Fruit fly (Drosophila melanogaster) whole organism, embryonic: Measurements from ENCODE around the gene CG31468.

Source experiments
- B-H1 ChIP-seq: fragments of 200-800 bp; sonication (Bioruptor generic); IDR thresholded peaks from 3 replicates; pipeline ENCODE4 v1.3.6; 2022; ENCODE audit warnings: missing biosample characterization, missing genetic modification characterization
- B-H2 ChIP-seq: fragments of 200-800 bp; sonication (Bioruptor generic); optimal IDR thresholded peaks from 2 replicates; lab custom pipeline; 2018; ENCODE audit warnings: missing biosample characterization, mild to moderate bottlenecking, missing genetic modification characterization
- Bdp1 ChIP-seq: fragments of 200-800 bp; sonication (Bioruptor generic); optimal IDR thresholded peaks from 3 replicates; lab custom pipeline; 2016; ENCODE audit warnings: missing biosample characterization, missing genetic modification characterization
- Bgb ChIP-seq: fragments of 200-800 bp; sonication (Bioruptor generic); IDR thresholded peaks from 2 replicates; pipeline ENCODE4 v1.3.6; 2022; ENCODE audit warnings: missing biosample characterization, missing genetic modification characterization; ENCODE audit not compliant: partially characterized antibody
- CG10267 ChIP-seq: fragments of 200-800 bp; sonication (Bioruptor generic); optimal IDR thresholded peaks from 2 replicates; lab custom pipeline; 2018; ENCODE audit warnings: missing biosample characterization, mild to moderate bottlenecking, missing genetic modification characterization, moderate library complexity
- CG10565 ChIP-seq: fragments of 200-800 bp; sonication (Bioruptor generic); optimal IDR thresholded peaks from 3 replicates; lab custom pipeline; 2016; ENCODE audit warnings: missing biosample characterization, mild to moderate bottlenecking, missing genetic modification characterization
- CG1233 ChIP-seq: fragments of 200-800 bp; sonication (Bioruptor generic); optimal IDR thresholded peaks from 4 replicates; lab custom pipeline; 2018; ENCODE audit warnings: missing biosample characterization, mild to moderate bottlenecking, missing genetic modification characterization
- CG14965 ChIP-seq: fragments of 200-800 bp; sonication (Bioruptor generic); optimal IDR thresholded peaks from 2 replicates; lab custom pipeline; 2016; ENCODE audit warnings: missing biosample characterization, missing genetic modification characterization, borderline replicate concordance
- CG15011 ChIP-seq: fragments of 200-800 bp; sonication (Bioruptor generic); optimal IDR thresholded peaks from 3 replicates; lab custom pipeline; 2018; ENCODE audit warnings: missing biosample characterization, mild to moderate bottlenecking, missing genetic modification characterization
- CG15514 ChIP-seq: fragments of 200-800 bp; sonication (Bioruptor generic); optimal IDR thresholded peaks from 3 replicates; lab custom pipeline; 2017; ENCODE audit warnings: missing biosample characterization, missing genetic modification characterization, mild to moderate bottlenecking, moderate library complexity, missing genetic modification reagents
- CG17328 ChIP-seq: fragments of 200-800 bp; sonication (Bioruptor generic); IDR thresholded peaks from 2 replicates; pipeline ENCODE4 v1.3.6; 2022; ENCODE audit warnings: missing biosample characterization, missing genetic modification characterization
- CG17802 ChIP-seq: fragments of 200-800 bp; sonication (Bioruptor generic); optimal IDR thresholded peaks from 2 replicates; lab custom pipeline; 2018; ENCODE audit warnings: missing biosample characterization, mild to moderate bottlenecking, missing genetic modification characterization, moderate library complexity
- CG1792 ChIP-seq: fragments of 200-800 bp; sonication (Bioruptor generic); optimal IDR thresholded peaks from 2 replicates; lab custom pipeline; 2016; ENCODE audit warnings: missing biosample characterization, missing genetic modification characterization
- CG30403 ChIP-seq: fragments of 200-800 bp; sonication (Bioruptor generic); optimal IDR thresholded peaks from 3 replicates; lab custom pipeline; 2016; ENCODE audit warnings: missing biosample characterization, missing genetic modification characterization
- CG3407 ChIP-seq: fragments of 200-800 bp; sonication (Bioruptor generic); optimal IDR thresholded peaks from 2 replicates; lab custom pipeline; 2018; ENCODE audit warnings: missing biosample characterization, mild to moderate bottlenecking, missing genetic modification characterization
- CG34422 ChIP-seq: fragments of 200-800 bp; sonication (Bioruptor generic); IDR thresholded peaks from 3 replicates; pipeline ENCODE4 v1.3.6; 2022; ENCODE audit warnings: missing biosample characterization, missing genetic modification characterization
- CG3726 ChIP-seq: fragments of 200-800 bp; sonication (Bioruptor generic); IDR thresholded peaks from 3 replicates; pipeline ENCODE4, ENCODE4 v1.3.6; 2022; ENCODE audit warnings: missing biosample characterization, missing genetic modification characterization
- CG4730 ChIP-seq: fragments of 200-800 bp; sonication (Bioruptor generic); IDR thresholded peaks from 2 replicates; pipeline ENCODE4 v1.3.6; 2022; ENCODE audit warnings: missing biosample characterization, missing genetic modification characterization
- CG7556 ChIP-seq: fragments of 200-800 bp; sonication (Bioruptor generic); optimal IDR thresholded peaks from 2 replicates; lab custom pipeline; 2017; ENCODE audit warnings: missing biosample characterization, mild to moderate bottlenecking, missing genetic modification characterization
- CG7963 ChIP-seq: fragments of 200-800 bp; sonication (Bioruptor generic); IDR thresholded peaks from 3 replicates; pipeline ENCODE4 v1.3.6; 2022; ENCODE audit warnings: missing biosample characterization, missing genetic modification characterization; ENCODE audit not compliant: partially characterized antibody
- CG9817 ChIP-seq: fragments of 200-800 bp; sonication (Bioruptor generic); optimal IDR thresholded peaks from 2 replicates; lab custom pipeline; 2018; ENCODE audit warnings: missing biosample characterization, mild to moderate bottlenecking, missing genetic modification characterization, moderate library complexity
- Dll ChIP-seq: fragments of 200-800 bp; sonication (Bioruptor generic); IDR thresholded peaks from 4 replicates; pipeline ENCODE4 v1.3.6; 2022; ENCODE audit warnings: missing biosample characterization, missing genetic modification characterization; ENCODE audit not compliant: partially characterized antibody
- Doc2 ChIP-seq: fragments of 200-800 bp; sonication (Bioruptor generic); IDR thresholded peaks from 2 replicates; pipeline ENCODE4 v1.3.6; 2022; ENCODE audit warnings: missing biosample characterization, missing genetic modification characterization
- H2.0 ChIP-seq: fragments of 200-800 bp; sonication (Bioruptor generic); IDR thresholded peaks from 2 replicates; pipeline ENCODE4 v1.3.6; 2022; ENCODE audit warnings: missing biosample characterization, missing genetic modification characterization
- Myb ChIP-seq: fragments of 200-800 bp; sonication (Bioruptor generic); optimal IDR thresholded peaks from 2 replicates; lab custom pipeline; 2016; ENCODE audit warnings: missing biosample characterization, missing genetic modification characterization
- Nf-YA ChIP-seq: fragments of 200-800 bp; sonication (Bioruptor generic); IDR thresholded peaks from 2 replicates; pipeline ENCODE4 v1.3.6; 2022; ENCODE audit warnings: missing biosample characterization, missing genetic modification characterization
- Oli ChIP-seq: fragments of 200-800 bp; sonication (Bioruptor generic); optimal IDR thresholded peaks from 2 replicates; lab custom pipeline; 2018; ENCODE audit warnings: missing biosample characterization, mild to moderate bottlenecking, missing genetic modification characterization, moderate library complexity
- Ptx1 ChIP-seq: fragments of 200-800 bp; sonication (Bioruptor generic); IDR thresholded peaks from 2 replicates; pipeline ENCODE4 v1.3.6; 2022; ENCODE audit warnings: missing biosample characterization, missing genetic modification characterization
- Rfx ChIP-seq: fragments of 200-800 bp; sonication (Bioruptor generic); IDR thresholded peaks from 2 replicates; pipeline ENCODE4 v1.3.6; 2022; ENCODE audit warnings: missing biosample characterization, missing genetic modification characterization
- Rx ChIP-seq: fragments of 200-800 bp; sonication (Bioruptor generic); IDR thresholded peaks from 2 replicates; pipeline ENCODE4 v1.3.6; 2022; ENCODE audit warnings: missing biosample characterization, missing genetic modification characterization
- Scr ChIP-seq: fragments of 200-800 bp; sonication (Bioruptor generic); IDR thresholded peaks from 2 replicates; pipeline ENCODE4 v1.3.6; 2022; ENCODE audit warnings: missing biosample characterization, missing genetic modification characterization; ENCODE audit not compliant: partially characterized antibody
- Xbp1 ChIP-seq: fragments of 200-800 bp; sonication (Bioruptor generic); optimal IDR thresholded peaks from 3 replicates; lab custom pipeline; 2016; ENCODE audit warnings: missing biosample characterization, mild to moderate bottlenecking, missing genetic modification characterization
- YL-1 ChIP-seq: fragments of 200-800 bp; sonication (Bioruptor generic); optimal IDR thresholded peaks from 3 replicates; lab custom pipeline; 2017; ENCODE audit warnings: missing biosample characterization, mild to moderate bottlenecking, missing genetic modification characterization
- bsh ChIP-seq, 2 experiments: fragments of 200-800 bp; sonication (Bioruptor generic); optimal IDR thresholded peaks; 2 replicates each; lab custom pipeline; 2017 to 2018; ENCODE audit warnings: mild to moderate bottlenecking in 2 of 2, missing biosample characterization in 2 of 2, missing genetic modification characterization in 2 of 2, moderate library complexity in 1 of 2
- chif ChIP-seq, 2 experiments: fragments of 200-800 bp; sonication (Bioruptor generic); optimal IDR thresholded peaks; 3 replicates each; lab custom pipeline; 2016; ENCODE audit warnings: missing biosample characterization in 2 of 2, missing genetic modification characterization in 2 of 2
- croc ChIP-seq: fragments of 200-800 bp; sonication (Bioruptor generic); conservative IDR thresholded peaks from 3 replicates; pipeline ENCODE4 v1.3.6; 2022; ENCODE audit warnings: missing biosample characterization, missing genetic modification characterization
- cwo ChIP-seq: fragments of 200-800 bp; sonication (Bioruptor generic); optimal IDR thresholded peaks from 3 replicates; lab custom pipeline; 2017; ENCODE audit warnings: missing biosample characterization, missing genetic modification characterization, mild to moderate bottlenecking, moderate library complexity, missing genetic modification reagents
- en ChIP-seq: fragments of 200-800 bp; sonication (Bioruptor generic); optimal IDR thresholded peaks from 2 replicates; lab custom pipeline; 2016; ENCODE audit warnings: missing biosample characterization, missing genetic modification characterization
- gsb-n ChIP-seq: fragments of 200-800 bp; sonication (Bioruptor generic); optimal IDR thresholded peaks from 3 replicates; lab custom pipeline; 2018; ENCODE audit warnings: missing biosample characterization, mild to moderate bottlenecking, missing genetic modification characterization
- nerfin-1 ChIP-seq: fragments of 200-800 bp; sonication (Bioruptor generic); optimal IDR thresholded peaks from 3 replicates; lab custom pipeline; 2019; ENCODE audit warnings: missing biosample characterization, mild to moderate bottlenecking, missing genetic modification characterization, moderate library complexity
- p53 ChIP-seq: fragments of 200-800 bp; sonication (Bioruptor generic); optimal IDR thresholded peaks from 2 replicates; lab custom pipeline; 2016; ENCODE audit warnings: missing biosample characterization, missing genetic modification characterization
- psq ChIP-seq: fragments of 200-800 bp; sonication (Bioruptor generic); optimal IDR thresholded peaks from 2 replicates; lab custom pipeline; 2017; ENCODE audit warnings: missing biosample characterization, missing genetic modification characterization
- scrt ChIP-seq: fragments of 200-800 bp; sonication (Bioruptor generic); optimal IDR thresholded peaks from 2 replicates; lab custom pipeline; 2018; ENCODE audit warnings: missing biosample characterization, mild to moderate bottlenecking, missing genetic modification characterization, moderate library complexity
- sim ChIP-seq: fragments of 200-800 bp; sonication (Bioruptor generic); IDR thresholded peaks from 2 replicates; pipeline ENCODE4 v1.3.6; 2022; ENCODE audit warnings: missing biosample characterization, missing genetic modification characterization
- sqz ChIP-seq: fragments of 200-800 bp; sonication (Bioruptor generic); optimal IDR thresholded peaks from 3 replicates; lab custom pipeline; 2018; ENCODE audit warnings: missing biosample characterization, mild to moderate bottlenecking, missing genetic modification characterization
- tap ChIP-seq: fragments of 200-800 bp; optimal IDR thresholded peaks from 3 replicates; lab custom pipeline; 2019; ENCODE audit warnings: missing biosample characterization, mild to moderate bottlenecking, missing genetic modification characterization, moderate library complexity
- usp ChIP-seq: fragments of >200 bp; optimal IDR thresholded peaks from 2 replicates; lab custom pipeline; 2017; ENCODE audit warnings: missing biosample characterization, missing genetic modification characterization
- wdn ChIP-seq: fragments of 200-800 bp; sonication (Bioruptor generic); IDR thresholded peaks from 2 replicates; pipeline ENCODE4 v1.3.6; 2022; ENCODE audit warnings: missing biosample characterization, missing genetic modification characterization
- wek ChIP-seq: fragments of 200-800 bp; sonication (Bioruptor generic); optimal IDR thresholded peaks from 3 replicates; lab custom pipeline; 2018; ENCODE audit warnings: missing biosample characterization, mild to moderate bottlenecking, missing genetic modification characterization, moderate library complexity
- zen2 ChIP-seq: fragments of 200-800 bp; sonication (Bioruptor generic); IDR thresholded peaks from 3 replicates; pipeline ENCODE4 v1.3.6; 2022; ENCODE audit warnings: missing biosample characterization, missing genetic modification characterization; ENCODE audit not compliant: partially characterized antibody
- zfh1 ChIP-seq: fragments of 200-800 bp; sonication (Bioruptor generic); IDR thresholded peaks from 3 replicates; pipeline ENCODE4 v1.3.6; 2022; ENCODE audit warnings: missing biosample characterization, missing genetic modification characterization

The CG31468 gene

DNA sequence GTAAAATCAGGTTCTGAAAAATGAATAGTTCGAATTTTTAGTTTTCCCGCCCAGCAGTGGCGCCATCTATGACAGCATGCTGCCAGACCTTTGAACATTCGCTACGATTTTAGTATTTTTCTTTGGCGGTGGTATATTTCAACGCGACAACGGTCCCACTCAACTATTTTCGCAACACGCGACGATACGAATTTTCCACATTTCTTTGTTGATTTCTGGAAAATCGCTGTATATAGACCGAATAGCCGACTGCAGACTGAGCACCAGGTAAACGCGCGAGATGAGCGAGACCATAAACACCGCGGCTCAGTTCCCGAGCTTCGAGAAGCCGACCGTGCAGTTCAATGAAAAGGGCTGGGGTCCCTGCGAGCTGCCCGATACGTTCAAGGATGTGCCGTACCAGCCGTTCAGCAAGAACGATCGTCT, 20.2 kb downstream of the CG31468 start, which contains the start of gene eIF3d1 (continued):
- peak; percentile 21; the same call in 1 of the 2 replicates for TF ChIP-seq Bgb (GFP tag; lab: Robert Waterston, UW)
- no peak for TF ChIP-seq en
- peak; percentile 50 for TF ChIP-seq Myb (GFP tag; lab: Kevin White, UChicago)
- TF ChIP-seq scrt (GFP tag; lab: Kevin White, UChicago) = no peak
- no peak for TF ChIP-seq wek (GFP tag; lab: Kevin White, UChicago)
- no peak for TF ChIP-seq Rx (GFP tag; lab: Robert Waterston, UW)
- no peak for TF ChIP-seq CG17328 (GFP tag; lab: Robert Waterston, UW)
- TF ChIP-seq Xbp1 (GFP tag; lab: Kevin White, UChicago) = peak; percentile 55
- TF ChIP-seq B-H2 (GFP tag; lab: Kevin White, UChicago) = no peak
- TF ChIP-seq H2.0 (GFP tag; lab: Robert Waterston, UW) = no peak
- no peak for TF ChIP-seq CG1233
- peak; percentile 25 for TF ChIP-seq Scr (GFP tag; lab: Robert Waterston, UW)
- peak; percentile 74; the same call in 2 of the 3 replicates for TF ChIP-seq CG34422
- TF ChIP-seq nerfin-1 (tag; lab: Kevin White, UChicago) = no peak
- peak; percentile 29; the same call in 1 of the 4 replicates for TF ChIP-seq Dll (GFP tag; lab: Robert Waterston, UW)
- no peak for TF ChIP-seq wdn (GFP tag; lab: Robert Waterston, UW)
- TF ChIP-seq CG15011 = no peak
- TF ChIP-seq Ptx1 = 0 out of 2 replicates have a peak, but pooled peaks have one; percentile 17
- TF ChIP-seq psq = no peak
- TF ChIP-seq Rfx (GFP tag; lab: Robert Waterston, UW) = peak; percentile 50; the same call in 1 of the 2 replicates
- TF ChIP-seq CG7963 (GFP tag; lab: Robert Waterston, UW) = no peak
- no peak for TF ChIP-seq zen2
- peak; percentile 90 for TF ChIP-seq YL-1 (GFP tag; lab: Kevin White, UChicago)
- peak; percentile 88 for TF ChIP-seq CG15514 (GFP tag; lab: Kevin White, UChicago)
- TF ChIP-seq croc = no peak
- TF ChIP-seq p53 (GFP tag; lab: Kevin White, UChicago) = no peak
- no peak for TF ChIP-seq CG14965 (GFP tag; lab: Kevin White, UChicago)
- peak; percentile 41 for TF ChIP-seq Bdp1 (GFP tag; lab: Kevin White, UChicago)
- TF ChIP-seq Doc2 = no peak
- TF ChIP-seq CG10267 = peak; percentile 58
- no peak for TF ChIP-seq cwo (GFP tag; lab: Kevin White, UChicago)
- TF ChIP-seq usp = no peak
- peak; percentile 20 for TF ChIP-seq CG30403 (GFP tag; lab: Kevin White, UChicago)
- no peak for TF ChIP-seq sqz (GFP tag; lab: Kevin White, UChicago)
- no peak for TF ChIP-seq Nf-YA (GFP tag; lab: Robert Waterston, UW)
- TF ChIP-seq CG4730 = no peak
- TF ChIP-seq sim = no peak
- TF ChIP-seq CG3407 (GFP tag; lab: Kevin White, UChicago) = no peak
- no peak for TF ChIP-seq CG7556
- TF ChIP-seq gsb-n (tag; lab: Kevin White, UChicago) = no peak
- no peak for TF ChIP-seq CG17802 (tag; lab: Kevin White, UChicago)
- TF ChIP-seq CG9817 (tag; lab: Kevin White, UChicago) = no peak
- TF ChIP-seq B-H1 = no peak
- TF ChIP-seq bsh (GFP tag; optimal IDR thresholded peaks at IDR 0.05; lab: Kevin White, UChicago) = no peak
- no peak for TF ChIP-seq tap (tag; lab: Kevin White, UChicago)
- TF ChIP-seq CG1792 (GFP tag; lab: Kevin White, UChicago) = no peak
- TF ChIP-seq CG10565 (GFP tag; lab: Kevin White, UChicago) = no peak
- TF ChIP-seq chif (GFP tag; optimal IDR thresholded peaks at IDR 0.05; lab: Kevin White, UChicago) = peak; percentile 12 to 25
- TF ChIP-seq zfh1 (GFP tag; lab: Robert Waterston, UW) = 0 out of 3 replicates have a peak, but pooled peaks have one; percentile 52
- TF ChIP-seq Oli (tag; lab: Kevin White, UChicago) = no peak
- no peak for TF ChIP-seq CG3726 (GFP tag; lab: Robert Waterston, UW)
